Fruit fly (Drosophila melanogaster) Kc167 (cell line): ENCODE data around the gene CG31855.
A peak's percentile ranks its signal among the peaks of the same experiment; 100 is the strongest.

Source experiments
- Myc ChIP-seq: fragments of >200 bp; optimal IDR thresholded peaks from 2 replicates; lab custom pipeline; 2017; ENCODE audit warnings: missing external identifiers
- Sin3A ChIP-seq: fragments of >200 bp; optimal IDR thresholded peaks from 2 replicates; lab custom pipeline; 2018; ENCODE audit warnings: missing external identifiers
- h ChIP-seq: fragments of >200 bp; optimal IDR thresholded peaks from 3 replicates; lab custom pipeline; 2018; ENCODE audit warnings: missing external identifiers
- insv ChIP-seq: fragments of >200 bp; optimal IDR thresholded peaks from 3 replicates; lab custom pipeline; 2018; ENCODE audit warnings: missing external identifiers
- psq ChIP-seq: fragments of >200 bp; optimal IDR thresholded peaks from 2 replicates; lab custom pipeline; 2017; ENCODE audit warnings: missing external identifiers
- ttk ChIP-seq: sonication (Bioruptor generic); optimal IDR thresholded peaks from 2 replicates; lab custom pipeline; 2017; ENCODE audit warnings: missing external identifiers

The CG31855 gene

DNA sequence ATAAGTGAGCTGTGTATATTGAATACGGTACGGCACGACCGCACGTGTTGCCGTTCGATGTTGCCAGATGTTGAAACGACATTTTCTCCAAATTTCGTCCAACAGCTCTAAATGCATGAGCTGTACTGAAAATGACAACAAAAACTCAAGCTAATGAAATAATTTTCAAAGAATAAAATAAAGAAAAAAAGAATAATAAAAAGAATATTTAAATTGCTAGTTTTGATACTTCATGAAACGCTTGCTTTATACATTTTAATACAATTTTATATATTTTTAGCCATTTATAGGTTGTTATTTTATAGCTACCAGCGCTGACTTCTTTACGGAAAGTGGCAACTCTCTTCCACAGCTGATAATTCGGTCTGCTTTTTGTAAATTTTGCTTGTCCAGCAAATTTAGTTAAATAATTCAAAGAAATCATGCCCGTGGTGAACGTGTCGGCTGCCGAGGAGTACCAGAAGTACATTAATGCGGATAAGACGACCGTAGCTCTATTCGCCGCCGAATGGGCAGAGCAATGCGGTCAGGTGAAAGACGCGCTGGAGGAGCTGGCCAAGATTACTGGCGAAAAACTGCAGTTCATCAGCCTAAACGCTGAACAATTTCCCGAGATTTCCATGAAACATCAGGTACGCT, 2.8 kb upstream of the CG31855 start, which contains the start of the genes Nnp-1 and Grx3:
Gene Nnp-1, minus strand, starts transcription at position 81 of the 639 bp plus-strand sequence.
Gene Grx3, plus strand, starts transcription at position 339 of the 639 bp plus-strand sequence.
- TF ChIP-seq ttk (lab: Kevin White, UChicago) = no peak
- TF ChIP-seq Myc = no peak
- TF ChIP-seq h (lab: Kevin White, UChicago) = no peak
- no peak for TF ChIP-seq insv (lab: Kevin White, UChicago)
- no peak for TF ChIP-seq Sin3A (lab: Kevin White, UChicago)
- no peak for TF ChIP-seq psq (lab: Kevin White, UChicago)

DNA sequence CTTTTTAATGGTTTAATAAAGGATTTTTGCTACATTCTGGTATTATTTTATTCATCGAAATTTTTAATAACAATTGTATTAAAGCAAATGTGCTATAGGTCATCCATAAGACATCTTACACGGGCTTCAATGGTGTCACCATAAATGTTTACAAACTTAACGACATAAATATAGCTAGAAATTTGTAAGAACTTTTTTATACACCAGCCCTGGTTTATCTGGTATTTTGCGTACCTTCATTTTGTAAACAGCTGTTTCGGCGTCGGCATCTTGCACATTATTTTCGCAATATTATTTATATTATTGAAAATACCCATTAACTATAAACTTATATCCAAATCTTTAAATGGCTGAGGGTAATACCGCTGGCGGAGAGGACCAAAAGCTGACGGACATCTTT, 1.6 kb upstream of the CG31855 start, which contains the start of gene Tap42:
Gene Tap42, plus strand, starts transcription at position 240 of the 400 bp plus-strand sequence.
- TF ChIP-seq insv (lab: Kevin White, UChicago) = no peak

DNA sequence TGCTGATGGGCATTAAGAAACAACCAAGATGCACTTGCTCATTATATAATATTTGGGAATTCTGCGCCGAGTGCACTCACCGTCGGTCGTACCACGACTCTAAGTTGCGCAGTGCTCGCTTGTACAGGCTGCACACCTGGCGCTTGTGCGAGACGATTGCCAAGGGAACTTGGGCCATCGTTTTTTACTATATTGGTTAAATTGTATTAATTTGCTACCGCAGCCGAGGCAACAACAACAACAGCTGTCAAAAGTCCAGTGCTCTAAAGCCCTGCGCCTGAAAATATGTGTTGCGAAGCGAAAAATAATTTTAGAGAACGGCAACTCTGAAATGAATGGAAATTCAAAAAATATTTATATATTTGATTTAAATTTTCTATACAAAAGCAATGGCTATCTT, 1.8 kb downstream of the CG31855 start, which contains the start of gene ND-B22:
Gene ND-B22, minus strand, starts transcription at position 349 of the 400 bp plus-strand sequence.
- no peak for TF ChIP-seq ttk (lab: Kevin White, UChicago)
- TF ChIP-seq Sin3A (lab: Kevin White, UChicago) = no peak

DNA sequence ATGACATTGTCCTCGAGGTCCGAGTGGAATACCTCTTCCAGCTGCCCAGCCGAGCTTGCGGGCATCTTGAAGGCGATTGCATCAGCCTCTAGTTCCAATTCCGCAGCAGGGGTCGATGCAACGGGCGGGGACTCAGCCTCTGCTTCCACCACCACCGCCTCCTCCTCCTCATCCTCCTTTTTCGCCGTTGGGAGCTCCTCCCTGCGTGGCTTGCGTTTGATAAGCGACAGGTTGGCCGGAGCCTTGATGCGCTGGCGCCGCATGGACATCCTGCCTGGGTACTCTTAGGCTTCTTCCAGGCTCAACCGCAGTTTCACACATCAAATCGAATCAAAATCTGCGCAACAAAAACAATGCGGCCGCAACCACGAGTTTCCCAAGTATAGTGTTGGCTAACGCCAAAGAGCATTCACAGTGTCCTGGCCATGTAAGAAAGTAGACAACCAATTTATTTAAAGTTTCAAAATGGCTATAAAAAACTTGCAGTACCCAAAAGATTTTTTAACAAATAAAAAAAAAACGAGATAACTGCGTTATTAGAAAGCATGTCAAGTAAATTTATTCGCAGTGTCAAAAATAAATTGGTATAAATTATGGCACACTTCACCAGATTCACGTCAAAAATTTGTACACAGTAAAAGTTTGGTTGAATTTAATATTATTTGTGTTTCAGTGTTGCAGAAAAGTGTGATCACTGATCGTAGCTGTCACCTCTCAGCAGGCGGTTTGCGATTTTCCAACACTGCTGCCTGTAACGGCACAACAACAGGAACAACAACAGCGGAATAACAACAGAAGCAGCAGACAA, 4.6 kb downstream of the CG31855 start, which contains the start of the genes Bdp1 and CG6565:
Gene Bdp1, minus strand, starts transcription at position 456 of the 808 bp plus-strand sequence.
Gene CG6565, plus strand, starts transcription at position 585 of the 808 bp plus-strand sequence.
- TF ChIP-seq h (lab: Kevin White, UChicago) (no peak), Myc (no peak), ttk (lab: Kevin White, UChicago) (no peak), insv (lab: Kevin White, UChicago) (no peak), Sin3A (lab: Kevin White, UChicago) (no peak), psq (lab: Kevin White, UChicago) (no peak)

DNA sequence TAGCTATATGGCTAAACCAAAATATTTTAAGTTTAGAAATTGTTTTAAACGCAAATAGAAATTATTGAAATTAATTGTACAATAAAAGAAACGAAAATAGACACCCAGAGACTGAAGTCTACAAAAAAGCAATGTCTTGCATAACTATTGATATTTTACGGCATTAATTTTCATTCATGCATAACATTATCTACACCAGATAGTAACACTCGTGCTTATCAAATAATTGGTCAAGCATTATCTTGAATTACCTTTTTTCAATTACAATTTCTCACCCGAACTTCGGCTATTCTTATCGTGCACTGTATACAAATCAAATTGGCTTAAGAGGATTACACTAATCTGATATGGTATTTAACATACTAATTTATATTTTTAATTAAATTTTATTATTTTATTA, 7.1 kb downstream of the CG31855 start:
- no peak for TF ChIP-seq ttk (lab: Kevin White, UChicago)
- no peak for TF ChIP-seq psq (lab: Kevin White, UChicago)
- no peak for TF ChIP-seq Myc
- TF ChIP-seq h (lab: Kevin White, UChicago) = no peak
- no peak for TF ChIP-seq insv (lab: Kevin White, UChicago)
- no peak for TF ChIP-seq Sin3A (lab: Kevin White, UChicago)

DNA sequence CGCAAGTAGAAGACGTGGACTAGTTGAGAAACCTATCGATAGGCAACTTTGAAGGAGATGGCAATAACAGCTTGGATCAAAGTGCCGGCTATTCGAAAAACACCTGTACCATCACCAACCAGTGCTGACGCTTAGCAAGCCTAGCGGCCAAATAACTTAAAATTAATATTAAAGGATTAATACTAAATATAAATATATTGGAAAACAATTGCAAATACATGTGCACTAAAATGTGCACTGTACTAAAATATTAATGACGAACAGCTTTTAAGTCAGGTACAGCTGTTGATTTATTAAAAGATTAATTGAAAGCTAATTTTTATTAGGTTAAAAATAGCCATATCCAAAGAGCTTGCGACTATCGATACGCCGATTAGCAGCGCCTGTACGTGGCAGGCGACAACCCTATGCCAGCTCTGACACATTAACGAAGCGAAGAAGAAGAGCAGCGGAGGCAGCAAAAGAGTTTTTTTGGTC, 9.5 kb downstream of the CG31855 start, which contains the start of the genes CG9302 and beta'COP:
Gene CG9302, minus strand, starts transcription at position 51 of the 477 bp plus-strand sequence.
Gene beta'COP, plus strand, starts transcription at position 415 of the 477 bp plus-strand sequence.
- TF ChIP-seq Sin3A (lab: Kevin White, UChicago) = peak; percentile 51
- no peak for TF ChIP-seq h (lab: Kevin White, UChicago)
- TF ChIP-seq psq (lab: Kevin White, UChicago) = no peak

DNA sequence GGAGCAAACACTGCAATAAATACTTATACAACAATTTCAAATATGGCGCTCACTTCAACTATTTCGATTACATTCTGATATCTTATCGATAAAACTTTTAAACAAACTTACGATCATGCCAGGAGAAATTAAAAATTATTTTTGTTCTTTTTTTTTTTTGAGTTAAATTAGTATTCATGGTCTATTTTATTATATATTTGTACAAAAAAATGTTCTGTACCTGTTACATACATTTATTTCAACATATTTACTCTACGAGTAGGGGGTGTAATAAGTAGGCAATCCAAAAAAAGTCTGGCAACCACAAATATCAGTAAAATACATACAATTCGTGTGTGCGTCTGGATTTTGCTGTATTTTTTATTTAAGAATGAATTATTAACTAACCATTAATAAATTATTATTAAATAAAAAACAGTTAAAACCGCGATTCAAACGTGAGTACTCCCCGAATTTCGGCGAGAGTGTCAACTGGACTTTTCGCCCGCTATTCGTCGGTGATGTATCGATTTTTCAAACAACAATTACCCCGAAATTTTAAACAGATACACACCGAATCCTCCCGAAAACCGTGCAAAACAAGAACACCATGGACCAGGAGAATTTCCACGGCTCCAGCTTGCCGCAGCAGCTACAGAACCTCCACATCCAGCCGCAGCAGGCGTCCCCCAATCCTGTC, 13.5 kb downstream of the CG31855 start, which contains the start of gene loqs:
Gene loqs, plus strand, starts transcription at position 302 of the 679 bp plus-strand sequence.
- TF ChIP-seq psq (lab: Kevin White, UChicago) (no peak), h (lab: Kevin White, UChicago) (no peak), insv (lab: Kevin White, UChicago) (no peak), ttk (lab: Kevin White, UChicago) (no peak), Sin3A (lab: Kevin White, UChicago) (no peak), Myc (no peak)

DNA sequence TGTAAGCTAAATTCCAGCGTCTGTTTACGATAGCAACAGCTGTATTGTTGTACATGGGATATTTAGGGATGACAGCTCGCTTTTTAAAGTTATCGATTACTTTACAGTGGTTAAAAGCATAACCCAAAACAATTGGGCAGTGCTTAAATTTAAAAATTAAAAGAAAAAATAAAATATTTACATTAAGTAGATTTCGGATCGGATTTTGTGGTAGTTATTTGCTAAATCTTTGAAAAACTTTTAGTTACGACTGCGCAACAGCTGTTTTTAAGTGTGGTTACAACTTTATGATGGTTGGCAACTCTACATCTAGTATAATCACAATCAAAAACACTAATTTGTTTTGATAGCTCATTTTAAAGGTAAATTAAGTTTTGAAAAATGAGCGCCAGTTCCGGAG, 18.3 kb downstream of the CG31855 start, which contains the start of the genes Ing5 and CG7099:
Gene Ing5, minus strand, starts transcription at position 58 of the 400 bp plus-strand sequence.
Gene CG7099, plus strand, starts transcription at position 317 of the 400 bp plus-strand sequence.
- TF ChIP-seq psq (lab: Kevin White, UChicago) (no peak), ttk (lab: Kevin White, UChicago) (no peak), Sin3A (lab: Kevin White, UChicago) (no peak), insv (lab: Kevin White, UChicago) (no peak), h (lab: Kevin White, UChicago) (no peak), Myc (no peak)

DNA sequence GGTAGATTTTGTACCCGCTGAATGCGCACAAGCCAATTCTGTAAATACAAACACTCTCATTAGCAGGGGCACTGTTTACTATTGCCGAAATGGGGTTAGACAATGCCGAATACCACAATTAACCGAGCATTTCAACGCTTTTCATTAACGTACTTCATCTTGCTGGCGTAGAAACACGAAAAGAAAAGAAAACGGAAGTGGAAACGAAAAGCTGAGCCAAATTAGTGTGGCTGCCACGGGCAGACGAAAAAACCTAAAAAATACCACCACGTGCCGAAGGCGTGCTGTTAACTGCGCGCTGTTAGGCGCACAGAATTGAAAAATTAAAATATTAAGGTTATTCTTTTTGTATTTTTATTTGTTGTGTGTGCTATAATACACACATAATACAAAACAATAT, 25.9 kb downstream of the CG31855 start, which contains the start of gene RpL24:
Gene RpL24, minus strand, starts transcription at position 229 of the 400 bp plus-strand sequence.
- TF ChIP-seq Sin3A (lab: Kevin White, UChicago) (no peak), Myc (no peak)

DNA sequence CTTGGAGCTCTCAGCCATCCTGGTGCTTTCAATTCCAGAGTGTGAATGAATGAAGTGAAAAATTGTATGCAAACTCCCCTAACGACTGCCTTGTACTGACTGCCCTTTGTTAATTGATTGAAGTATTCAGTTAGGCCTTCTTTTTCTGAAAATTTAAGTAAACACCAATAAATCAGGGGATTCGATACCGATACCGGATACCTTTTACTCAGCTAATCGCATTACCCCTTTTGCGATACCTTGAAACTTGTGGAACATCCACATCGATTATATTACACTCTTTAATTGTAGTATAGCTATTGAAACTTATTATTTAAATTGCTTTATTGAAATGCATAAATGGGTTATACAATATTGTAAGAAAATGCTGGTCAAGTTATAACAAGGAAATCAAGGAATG, 27.1 kb downstream of the CG31855 start, which contains the start of gene CG16957:
Gene CG16957, minus strand, starts transcription at position 101 of the 400 bp plus-strand sequence.
- TF ChIP-seq Myc (no peak), psq (lab: Kevin White, UChicago) (no peak), Sin3A (lab: Kevin White, UChicago) (no peak), ttk (lab: Kevin White, UChicago) (no peak), insv (lab: Kevin White, UChicago) (no peak), h (lab: Kevin White, UChicago) (no peak)

DNA sequence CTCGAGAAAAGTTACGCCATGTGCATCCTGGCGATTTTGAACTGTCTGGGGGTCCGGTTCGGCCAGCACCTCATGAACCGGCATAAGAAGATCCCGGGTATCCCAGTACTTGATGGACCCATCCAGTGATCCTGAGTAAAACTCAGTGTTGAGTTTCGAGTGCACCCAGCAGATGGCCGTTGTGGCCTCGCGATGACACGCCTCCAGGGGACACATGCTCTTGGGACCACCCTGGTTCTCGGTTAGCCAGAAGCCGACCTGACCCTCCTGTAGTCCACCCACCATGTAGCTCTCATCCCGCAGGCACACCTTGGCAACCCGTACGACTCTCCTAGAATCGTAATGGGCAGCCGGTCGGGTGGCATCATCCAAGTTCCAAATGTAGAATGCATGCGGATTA, 28.4 kb downstream of the CG31855 start:
- TF ChIP-seq ttk (lab: Kevin White, UChicago) = peak; percentile 91
- no peak for TF ChIP-seq psq (lab: Kevin White, UChicago)
